Worm (Caenorhabditis elegans) whole organism, L1 larva: ENCODE results near the gene F20B6.5.
"Not testable (repeated sequence)": the region's sequence is repeated elsewhere in the genome, so short reads cannot be mapped to it uniquely, and the experiment has no call there.

Experiments
- aha-1 ChIP-seq: fragments of 150-350 bp; optimal IDR thresholded peaks from 2 replicates; lab custom pipeline; 2014; ENCODE audit warnings: missing biosample characterization, missing genetic modification characterization
- aly-2 ChIP-seq: fragments of 150-350 bp; optimal IDR thresholded peaks from 2 replicates; lab custom pipeline; 2014; ENCODE audit warnings: missing biosample characterization, missing genetic modification characterization
- ama-1 ChIP-seq: fragments of 150-350 bp; optimal IDR thresholded peaks from 2 replicates; lab custom pipeline; 2014
- ceh-63 ChIP-seq: fragments of 200-800 bp; sonication (Bioruptor generic); optimal IDR thresholded peaks from 2 replicates; lab custom pipeline; 2018; ENCODE audit warnings: mild to moderate bottlenecking, missing genetic modification characterization, missing compliant biosample characterization
- ceh-8 ChIP-seq: fragments of 200-800 bp; sonication (Bioruptor generic); optimal IDR thresholded peaks from 2 replicates; lab custom pipeline; 2018; ENCODE audit warnings: mild to moderate bottlenecking, missing genetic modification characterization, moderate library complexity, missing compliant biosample characterization
- ceh-82 ChIP-seq, 3 experiments: fragments of 150-350 bp in 1 of 3; sonication (generic microtip) in 2 of 3; optimal IDR thresholded peaks; 2 replicates each; lab custom pipeline; 2014 to 2017; ENCODE audit warnings: missing biosample characterization in 3 of 3, missing genetic modification characterization in 3 of 3
- ceh-88 ChIP-seq: fragments of 200-800 bp; sonication (Bioruptor generic); IDR thresholded peaks from 2 replicates; pipeline ENCODE4 v1.3.6; 2022; ENCODE audit warnings: missing genetic modification characterization, missing compliant biosample characterization
- efl-1 ChIP-seq, 4 experiments: fragments of 150-350 bp; optimal IDR thresholded peaks in 3 of 4; peaks in 1 of 4; 1 replicate in 1 of 4; 2 replicates in 3 of 4; lab custom pipeline; 2014; ENCODE audit warnings: missing biosample characterization in 2 of 4, missing genetic modification characterization in 2 of 4, missing genetic modification reagents in 2 of 4
- elt-3 ChIP-seq, 6 experiments: fragments of 150-350 bp in 1 of 6; sonication (generic microtip); optimal IDR thresholded peaks; 2 replicates each; lab custom pipeline; 2017 to 2018; ENCODE audit warnings: missing biosample characterization in 6 of 6, missing genetic modification characterization in 6 of 6, inconsistent platforms in 1 of 6
- ets-5 ChIP-seq: fragments of 200-800 bp; sonication (Bioruptor generic); IDR thresholded peaks from 2 replicates; pipeline ENCODE4 v1.3.6; 2022; ENCODE audit warnings: missing genetic modification characterization, missing compliant biosample characterization
- fkh-4 ChIP-seq: sonication (generic microtip); optimal IDR thresholded peaks from 2 replicates; lab custom pipeline; 2016; ENCODE audit warnings: missing compliant biosample characterization, missing genetic modification characterization, borderline replicate concordance
- isw-1 ChIP-seq: fragments of 200-800 bp; sonication (Bioruptor generic); IDR thresholded peaks from 2 replicates; pipeline ENCODE4 v1.3.6; 2022; ENCODE audit warnings: missing genetic modification characterization, missing compliant biosample characterization
- jun-1 ChIP-seq: fragments of 150-350 bp; optimal IDR thresholded peaks from 2 replicates; lab custom pipeline; 2014; ENCODE audit warnings: missing biosample characterization, missing genetic modification reagents, missing genetic modification characterization
- lin-13 ChIP-seq: fragments of 150-350 bp; optimal IDR thresholded peaks from 2 replicates; lab custom pipeline; 2014; ENCODE audit warnings: missing biosample characterization, missing genetic modification reagents, missing genetic modification characterization
- lin-14 ChIP-seq: fragments of 200-800 bp; sonication (Bioruptor generic); optimal IDR thresholded peaks from 2 replicates; lab custom pipeline; 2018; ENCODE audit warnings: mild to moderate bottlenecking, missing genetic modification characterization, moderate library complexity, missing compliant biosample characterization
- lin-35 ChIP-seq, 2 experiments: fragments of 150-350 bp; optimal IDR thresholded peaks; 2 replicates each; lab custom pipeline; 2014; ENCODE audit warnings: missing biosample characterization in 2 of 2, missing genetic modification characterization in 2 of 2, missing genetic modification reagents in 2 of 2
- lin-39 ChIP-seq: fragments of 150-350 bp; optimal IDR thresholded peaks from 2 replicates; lab custom pipeline; 2014; ENCODE audit warnings: missing biosample characterization, missing genetic modification reagents, missing genetic modification characterization
- lir-3 ChIP-seq: sonication (generic microtip); optimal IDR thresholded peaks from 2 replicates; lab custom pipeline; 2016; ENCODE audit warnings: mild to moderate bottlenecking, missing genetic modification characterization, moderate library complexity, missing compliant biosample characterization; ENCODE audit not compliant: poor library complexity
- mef-2 ChIP-seq: fragments of 150-350 bp; optimal IDR thresholded peaks from 2 replicates; lab custom pipeline; 2014; ENCODE audit warnings: missing biosample characterization, missing genetic modification characterization
- nhr-237 ChIP-seq: fragments of 150-350 bp; optimal IDR thresholded peaks from 2 replicates; lab custom pipeline; 2014; ENCODE audit warnings: missing biosample characterization, missing genetic modification characterization
- nhr-47 ChIP-seq: sonication (generic microtip); optimal IDR thresholded peaks from 2 replicates; lab custom pipeline; 2016; ENCODE audit warnings: mild to moderate bottlenecking, missing genetic modification characterization, moderate library complexity, missing compliant biosample characterization
- nhr-71 ChIP-seq: sonication (generic microtip); optimal IDR thresholded peaks from 2 replicates; lab custom pipeline; 2016; ENCODE audit warnings: mild to moderate bottlenecking, missing genetic modification characterization, moderate library complexity, missing compliant biosample characterization
- nhr-84 ChIP-seq: sonication (generic microtip); optimal IDR thresholded peaks from 2 replicates; lab custom pipeline; 2017; ENCODE audit warnings: missing biosample characterization, missing genetic modification characterization
- nhr-85 ChIP-seq: sonication (generic microtip); peaks from one replicate; lab custom pipeline; 2016; ENCODE audit warnings: missing genetic modification characterization, inconsistent platforms, missing compliant biosample characterization
- nhr-90 ChIP-seq: sonication (generic microtip); optimal IDR thresholded peaks from 2 replicates; lab custom pipeline; 2016; ENCODE audit warnings: mild to moderate bottlenecking, missing genetic modification characterization, missing compliant biosample characterization; ENCODE audit not compliant: poor library complexity
- snu-23 ChIP-seq: sonication (generic microtip); optimal IDR thresholded peaks from 2 replicates; lab custom pipeline; 2016; ENCODE audit warnings: missing genetic modification characterization, missing compliant biosample characterization
- sox-4 ChIP-seq: sonication (generic microtip); optimal IDR thresholded peaks from 2 replicates; lab custom pipeline; 2016; ENCODE audit warnings: missing genetic modification characterization, missing compliant biosample characterization
- sptf-1 ChIP-seq: fragments of 150-350 bp; optimal IDR thresholded peaks from 2 replicates; lab custom pipeline; 2014; ENCODE audit warnings: missing biosample characterization, missing genetic modification characterization
- swsn-7 ChIP-seq: sonication (generic microtip); optimal IDR thresholded peaks from 2 replicates; lab custom pipeline; 2016; ENCODE audit warnings: missing genetic modification characterization, missing compliant biosample characterization
- tbx-2 ChIP-seq: sonication (generic microtip); optimal IDR thresholded peaks from 2 replicates; lab custom pipeline; 2016; ENCODE audit warnings: missing genetic modification characterization, missing compliant biosample characterization
- unc-130 ChIP-seq: fragments of 150-350 bp; optimal IDR thresholded peaks from 2 replicates; lab custom pipeline; 2017; ENCODE audit warnings: missing biosample characterization, missing genetic modification characterization, inconsistent platforms
- unc-30 ChIP-seq: sonication (generic microtip); optimal IDR thresholded peaks from 2 replicates; lab custom pipeline; 2017; ENCODE audit warnings: missing biosample characterization, missing genetic modification characterization
- unc-62 ChIP-seq: fragments of 150-350 bp; optimal IDR thresholded peaks from 2 replicates; lab custom pipeline; 2014; ENCODE audit warnings: missing biosample characterization, missing genetic modification reagents, missing genetic modification characterization
- vab-15 ChIP-seq: sonication (generic microtip); optimal IDR thresholded peaks from 2 replicates; lab custom pipeline; 2017; ENCODE audit warnings: missing genotype, mild to moderate bottlenecking, missing genetic modification characterization, missing compliant biosample characterization
- zip-4 ChIP-seq: fragments of 200-800 bp; sonication (Bioruptor generic); optimal IDR thresholded peaks from 2 replicates; lab custom pipeline; 2018; ENCODE audit warnings: mild to moderate bottlenecking, missing genetic modification characterization, moderate library complexity, missing compliant biosample characterization
- ztf-11 ChIP-seq, 2 experiments: sonication (generic microtip); optimal IDR thresholded peaks; 2 replicates each; lab custom pipeline; 2016 to 2017; ENCODE audit warnings: missing genetic modification characterization in 2 of 2, missing biosample characterization in 1 of 2, missing compliant biosample characterization in 1 of 2
- ztf-4 ChIP-seq: fragments of 150-350 bp; optimal IDR thresholded peaks from 2 replicates; lab custom pipeline; 2014; ENCODE audit warnings: missing biosample characterization, missing genetic modification characterization

F20B6.5 gene

ce11 chrX:4208495-4208894 is 8.8 kb upstream of the F20B6.5 start (continued):
- TF ChIP-seq lin-35 (GFP tag; optimal IDR thresholded peaks at IDR 0.05; lab: Kevin White, UChicago) (peak in 1 of 2 experiments; percentile 75), aha-1 (tag; lab: Kevin White, UChicago) (no peak), elt-3 (tag; optimal IDR thresholded peaks at IDR 0.05; lab: Kevin White, UChicago) (peak in 2 of 6 experiments; percentile 47 to 52), unc-30 (no peak), lin-14 (GFP tag; lab: Kevin White, UChicago) (no peak), mef-2 (tag; lab: Kevin White, UChicago) (no peak), zip-4 (GFP tag; lab: Kevin White, UChicago) (peak; percentile 8), lir-3 (peak; percentile 22), unc-62 (GFP tag; lab: Kevin White, UChicago) (no peak)

ce11 chrX:4207385-4207784 is 7.7 kb upstream of the F20B6.5 start, which contains the start of gene F20B6.9:
Gene F20B6.9, minus strand, starts transcription at chrX:4207485.
- not testable (repeated sequence) for TF ChIP-seq nhr-47 (tag; lab: Kevin White, UChicago); ztf-11 (tag; optimal IDR thresholded peaks at IDR 0.05; lab: Kevin White, UChicago); nhr-85

ce11 chrX:4202114-4202513 is 2.4 kb upstream of the F20B6.5 start, which contains the start of gene F20B6.6:
Gene F20B6.6, minus strand, starts transcription at chrX:4202214.
- TF ChIP-seq ztf-4 (tag; lab: Kevin White, UChicago); elt-3 (tag; optimal IDR thresholded peaks at IDR 0.05; lab: Kevin White, UChicago); sox-4 (tag; lab: Kevin White, UChicago): not testable (repeated sequence)

- TF ChIP-seq tbx-2 (tag; lab: Kevin White, UChicago), result no peak
- no peak for TF ChIP-seq ceh-63
- TF ChIP-seq lin-14 (GFP tag; lab: Kevin White, UChicago), result peak; percentile 42
Measured at ce11 chrX:4196431-4196830, 3.3 kb downstream of the F20B6.5 start, which contains the start of gene F20B6.4. Gene F20B6.4, minus strand, starts transcription at chrX:4196531.

- TF ChIP-seq aly-2 (tag; lab: Kevin White, UChicago) (peak; percentile 83), nhr-71 (tag; lab: Kevin White, UChicago) (peak; percentile 10), tbx-2 (tag; lab: Kevin White, UChicago) (no peak), ceh-88 (GFP tag; lab: Robert Waterston, UW) (peak; percentile 14; the same call in 1 of the 2 replicates), swsn-7 (tag; lab: Kevin White, UChicago) (no peak), snu-23 (GFP tag; lab: Kevin White, UChicago) (peak; percentile 5), unc-130 (tag; lab: Kevin White, UChicago) (no peak), nhr-90 (tag; lab: Kevin White, UChicago) (peak; percentile 23), lin-13 (GFP tag; lab: Kevin White, UChicago) (peak; percentile 2)
Measured at ce11 chrX:4193080-4193479, 6.6 kb downstream of the F20B6.5 start.

ce11 chrX:4192235-4192634 is 7.5 kb downstream of the F20B6.5 start:
- TF ChIP-seq lin-39 (tag; lab: Kevin White, UChicago) (no peak), nhr-85 (peak; percentile 16), sptf-1 (tag; lab: Kevin White, UChicago) (no peak)

- TF ChIP-seq ama-1 (lab: Kevin White, UChicago), result peak; percentile 44
- peak; percentile 77 to 88 for TF ChIP-seq lin-35 (GFP tag; optimal IDR thresholded peaks at IDR 0.05; lab: Kevin White, UChicago)
- TF ChIP-seq ceh-63, result no peak
- TF ChIP-seq nhr-237 (tag; lab: Kevin White, UChicago), result peak; percentile 91
- TF ChIP-seq ztf-11 (tag; optimal IDR thresholded peaks at IDR 0.05; lab: Kevin White, UChicago), result peak in 1 of 2 experiments; percentile 70
- TF ChIP-seq nhr-71 (tag; lab: Kevin White, UChicago), result peak; percentile 96
- peak; percentile 81 to 93 for TF ChIP-seq efl-1 (optimal IDR thresholded peaks at IDR 0.05; lab: Kevin White, UChicago)
- TF ChIP-seq efl-1 (GFP tag; optimal IDR thresholded peaks at IDR 0.05 in 1 of 2; lab: Kevin White, UChicago), result peak; percentile 60 to 96
- TF ChIP-seq unc-62 (GFP tag; lab: Kevin White, UChicago), result no peak
- no peak for TF ChIP-seq vab-15 (tag; lab: Kevin White, UChicago)
- no peak for TF ChIP-seq nhr-84 (tag; lab: Kevin White, UChicago)
- TF ChIP-seq ceh-8, result peak; percentile 14
- TF ChIP-seq lin-14 (GFP tag; lab: Kevin White, UChicago), result peak; percentile 98
- TF ChIP-seq jun-1 (tag; lab: Kevin White, UChicago), result peak; percentile 88
- peak; percentile 59 for TF ChIP-seq lir-3
- TF ChIP-seq ceh-82 (tag; optimal IDR thresholded peaks at IDR 0.05; lab: Kevin White, UChicago), result peak; percentile 81 to 96 (median 94)
- TF ChIP-seq ets-5 (GFP tag; lab: Robert Waterston, UW), result no peak
- no peak for TF ChIP-seq fkh-4 (tag; lab: Kevin White, UChicago)
- peak; percentile 90 for TF ChIP-seq isw-1 (GFP tag; lab: Robert Waterston, UW)
Measured at ce11 chrX:4190537-4191144, 9.1 kb downstream of the F20B6.5 start, which contains the start of gene vha-12. Gene vha-12, plus strand, starts transcription at chrX:4191094.
